Worm (Caenorhabditis elegans): ENCODE results near the gene C15H7.3.

- TF ChIP-seq ztf-11 (tag; optimal IDR thresholded peaks at IDR 0.05) (no peak), ceh-82 (tag; optimal IDR thresholded peaks at IDR 0.05) (no peak), ceh-88 (GFP tag; IDR thresholded peaks at IDR 0.05) (no peak), efl-3 (GFP tag; optimal IDR thresholded peaks at IDR 0.05) (no peak), ama-1 (optimal IDR thresholded peaks at IDR 0.05) (no peak), nhr-28 (tag; optimal IDR thresholded peaks at IDR 0.05) (no peak)
Measured at ce11 chrIII:9662266-9662959, 10.6 kb upstream of the C15H7.3 start.

All from whole organism, L1 larva.